Fruit fly (Drosophila melanogaster) whole organism, embryonic: ENCODE data around the gene Sec24CD.

Experiments used
- Asciz ChIP-seq: fragments of 200-800 bp; sonication (Bioruptor generic); optimal IDR thresholded peaks from 2 replicates; lab custom pipeline; 2017; ENCODE audit warnings: missing biosample characterization, mild to moderate bottlenecking, missing genetic modification characterization, missing genetic modification reagents
- Awh ChIP-seq: fragments of 200-800 bp; sonication (Bioruptor generic); IDR thresholded peaks from 2 replicates; pipeline ENCODE4, ENCODE4 v1.3.6; 2022; ENCODE audit warnings: missing biosample characterization, missing genetic modification characterization
- CG1024 ChIP-seq: fragments of 200-800 bp; sonication (Bioruptor generic); IDR thresholded peaks from 2 replicates; pipeline ENCODE4 v1.3.6; 2022; ENCODE audit warnings: missing biosample characterization, missing genetic modification characterization
- CG10462 ChIP-seq: fragments of 200-800 bp; sonication (Bioruptor generic); optimal IDR thresholded peaks from 2 replicates; lab custom pipeline; 2016; ENCODE audit warnings: missing biosample characterization, missing genetic modification characterization
- CG10979 ChIP-seq: fragments of 200-800 bp; sonication (Bioruptor generic); optimal IDR thresholded peaks from 2 replicates; lab custom pipeline; 2018; ENCODE audit warnings: missing biosample characterization, mild to moderate bottlenecking, missing genetic modification characterization, moderate library complexity
- CG11398 ChIP-seq: fragments of 200-800 bp; sonication (Bioruptor generic); optimal IDR thresholded peaks from 2 replicates; lab custom pipeline; 2016; ENCODE audit warnings: missing biosample characterization, missing genetic modification characterization
- CG12299 ChIP-seq: fragments of 200-800 bp; sonication (Bioruptor generic); optimal IDR thresholded peaks from 2 replicates; lab custom pipeline; 2018; ENCODE audit warnings: missing biosample characterization, mild to moderate bottlenecking, missing genetic modification characterization
- CG15269 ChIP-seq: fragments of 200-800 bp; sonication (Bioruptor generic); optimal IDR thresholded peaks from 2 replicates; lab custom pipeline; 2018; ENCODE audit warnings: missing biosample characterization, mild to moderate bottlenecking, missing genetic modification characterization, moderate library complexity
- CG15514 ChIP-seq: fragments of 200-800 bp; sonication (Bioruptor generic); optimal IDR thresholded peaks from 3 replicates; lab custom pipeline; 2017; ENCODE audit warnings: missing biosample characterization, missing genetic modification characterization, mild to moderate bottlenecking, moderate library complexity, missing genetic modification reagents
- CG1647 ChIP-seq: fragments of 200-800 bp; sonication (Bioruptor generic); optimal IDR thresholded peaks from 3 replicates; lab custom pipeline; 2016; ENCODE audit warnings: missing biosample characterization, missing genetic modification characterization
- CG16813 ChIP-seq: fragments of 200-800 bp; sonication (Bioruptor generic); IDR thresholded peaks from 3 replicates; pipeline ENCODE4 v1.3.6; 2022; ENCODE audit warnings: missing biosample characterization, missing genetic modification characterization; ENCODE audit not compliant: partially characterized antibody
- CG17361 ChIP-seq: fragments of 200-800 bp; sonication (Bioruptor generic); IDR thresholded peaks from 3 replicates; pipeline ENCODE4 v1.3.6; 2022; ENCODE audit warnings: missing biosample characterization, missing genetic modification characterization
- CG30431 ChIP-seq: fragments of 200-800 bp; sonication (Bioruptor generic); optimal IDR thresholded peaks from 2 replicates; lab custom pipeline; 2017; ENCODE audit warnings: missing biosample characterization, missing genetic modification characterization
- CG3163 ChIP-seq: fragments of 200-800 bp; sonication (Bioruptor generic); optimal IDR thresholded peaks from 3 replicates; lab custom pipeline; 2016; ENCODE audit warnings: missing biosample characterization, missing genetic modification characterization
- CG3281 ChIP-seq: fragments of 200-800 bp; sonication (Bioruptor generic); optimal IDR thresholded peaks from 3 replicates; lab custom pipeline; 2017; ENCODE audit warnings: missing biosample characterization, mild to moderate bottlenecking, missing genetic modification characterization
- CG3407 ChIP-seq: fragments of 200-800 bp; sonication (Bioruptor generic); optimal IDR thresholded peaks from 2 replicates; lab custom pipeline; 2018; ENCODE audit warnings: missing biosample characterization, mild to moderate bottlenecking, missing genetic modification characterization
- CG4707 ChIP-seq: fragments of 200-800 bp; sonication (Bioruptor generic); optimal IDR thresholded peaks from 2 replicates; lab custom pipeline; 2018; ENCODE audit warnings: missing biosample characterization, mild to moderate bottlenecking, missing genetic modification characterization, moderate library complexity
- CG6254 ChIP-seq: fragments of 200-800 bp; sonication (Bioruptor generic); optimal IDR thresholded peaks from 3 replicates; lab custom pipeline; 2017; ENCODE audit warnings: mild to moderate bottlenecking, missing biosample characterization, missing genetic modification reagents, missing genetic modification characterization
- CG7357 ChIP-seq: fragments of 200-800 bp; sonication (Bioruptor generic); IDR thresholded peaks from 3 replicates; pipeline ENCODE4 v1.3.6; 2022; ENCODE audit warnings: missing biosample characterization, missing genetic modification characterization
- CG8388 ChIP-seq: fragments of 200-800 bp; sonication (Bioruptor generic); optimal IDR thresholded peaks from 2 replicates; lab custom pipeline; 2019; ENCODE audit warnings: missing biosample characterization, mild to moderate bottlenecking, missing genetic modification characterization, moderate library complexity
- CG8478 ChIP-seq: fragments of >200 bp; optimal IDR thresholded peaks from 2 replicates; lab custom pipeline; 2018
- CG9727 ChIP-seq: fragments of 200-800 bp; sonication (Bioruptor generic); optimal IDR thresholded peaks from 3 replicates; lab custom pipeline; 2017; ENCODE audit warnings: missing biosample characterization, mild to moderate bottlenecking, missing genetic modification characterization
- Chrac-16 ChIP-seq: fragments of 200-800 bp; sonication (Bioruptor generic); optimal IDR thresholded peaks from 3 replicates; lab custom pipeline; 2016; ENCODE audit warnings: missing biosample characterization, missing genetic modification characterization
- Dad ChIP-seq: fragments of 200-800 bp; sonication (Bioruptor generic); optimal IDR thresholded peaks from 3 replicates; lab custom pipeline; 2016; ENCODE audit warnings: missing biosample characterization, missing genetic modification characterization
- Deaf1 ChIP-seq: fragments of 200-800 bp; optimal IDR thresholded peaks from 3 replicates; lab custom pipeline; 2019; ENCODE audit warnings: missing biosample characterization, mild to moderate bottlenecking, missing genetic modification characterization, moderate library complexity
- Doc2 ChIP-seq: fragments of 200-800 bp; sonication (Bioruptor generic); IDR thresholded peaks from 2 replicates; pipeline ENCODE4 v1.3.6; 2022; ENCODE audit warnings: missing biosample characterization, missing genetic modification characterization
- ERR ChIP-seq: fragments of 200-800 bp; sonication (Bioruptor generic); optimal IDR thresholded peaks from 2 replicates; lab custom pipeline; 2016; ENCODE audit warnings: missing biosample characterization, missing genetic modification characterization
- Eip74EF ChIP-seq, 2 experiments: fragments of 200-800 bp in 1 of 2; fragments of >200 bp in 1 of 2; sonication (Bioruptor generic) in 1 of 2; optimal IDR thresholded peaks; 2 replicates each; lab custom pipeline; 2017 to 2019; ENCODE audit warnings: missing biosample characterization in 2 of 2, missing genetic modification characterization in 2 of 2, mild to moderate bottlenecking in 1 of 2, moderate library complexity in 1 of 2
- Ets65A ChIP-seq: fragments of 200-800 bp; sonication (Bioruptor generic); peaks from one replicate; lab custom pipeline; 2016; ENCODE audit warnings: missing biosample characterization, missing genetic modification characterization
- Ets97D ChIP-seq: fragments of 200-800 bp; sonication (Bioruptor generic); optimal IDR thresholded peaks from 3 replicates; lab custom pipeline; 2016; ENCODE audit warnings: missing biosample characterization, missing genetic modification characterization
- Fer1 ChIP-seq: fragments of 200-800 bp; sonication (Bioruptor generic); optimal IDR thresholded peaks from 2 replicates; lab custom pipeline; 2017; ENCODE audit warnings: missing biosample characterization, mild to moderate bottlenecking, missing genetic modification characterization
- Gug ChIP-seq: fragments of 200-800 bp; sonication (Bioruptor generic); IDR thresholded peaks from 4 replicates; pipeline ENCODE4 v1.3.6; 2022; ENCODE audit warnings: missing biosample characterization, missing genetic modification characterization
- H2.0 ChIP-seq: fragments of 200-800 bp; sonication (Bioruptor generic); IDR thresholded peaks from 2 replicates; pipeline ENCODE4 v1.3.6; 2022; ENCODE audit warnings: missing biosample characterization, missing genetic modification characterization
- Mad ChIP-seq: fragments of 200-800 bp; sonication (Bioruptor generic); optimal IDR thresholded peaks from 2 replicates; lab custom pipeline; 2016; ENCODE audit warnings: missing biosample characterization, missing genetic modification characterization
- Mes4 ChIP-seq: fragments of 200-800 bp; sonication (Bioruptor generic); optimal IDR thresholded peaks from 2 replicates; lab custom pipeline; 2016; ENCODE audit warnings: missing biosample characterization, missing genetic modification characterization
- Ravus ChIP-seq: fragments of 200-800 bp; sonication (Bioruptor generic); IDR thresholded peaks from 2 replicates; pipeline ENCODE4 v1.3.6; 2022; ENCODE audit warnings: missing biosample characterization, missing genetic modification characterization
- YL-1 ChIP-seq: fragments of 200-800 bp; sonication (Bioruptor generic); optimal IDR thresholded peaks from 3 replicates; lab custom pipeline; 2017; ENCODE audit warnings: missing biosample characterization, mild to moderate bottlenecking, missing genetic modification characterization
- aop ChIP-seq: fragments of 200-800 bp; sonication (Bioruptor generic); IDR thresholded peaks from 2 replicates; pipeline ENCODE4 v1.3.6; 2022; ENCODE audit warnings: missing biosample characterization, missing genetic modification characterization
- dimm ChIP-seq: fragments of 200-800 bp; sonication (Bioruptor generic); IDR thresholded peaks from 2 replicates; pipeline ENCODE4 v1.3.6; 2022; ENCODE audit warnings: missing biosample characterization, missing genetic modification characterization
- grau ChIP-seq: fragments of 200-800 bp; optimal IDR thresholded peaks from 3 replicates; lab custom pipeline; 2019; ENCODE audit warnings: missing biosample characterization, mild to moderate bottlenecking, missing genetic modification characterization, moderate library complexity
- ind ChIP-seq: fragments of 200-800 bp; sonication (Bioruptor generic); optimal IDR thresholded peaks from 3 replicates; lab custom pipeline; 2016; ENCODE audit warnings: missing biosample characterization, missing genetic modification characterization
- kah ChIP-seq: fragments of 200-800 bp; sonication (Bioruptor generic); optimal IDR thresholded peaks from 2 replicates; lab custom pipeline; 2018; ENCODE audit warnings: missing biosample characterization, mild to moderate bottlenecking, missing genetic modification characterization
- lola ChIP-seq, 3 experiments: fragments of >200 bp in 2 of 3; fragments of 200-800 bp in 1 of 3; sonication (Bioruptor generic) in 1 of 3; optimal IDR thresholded peaks; 2 replicates each; lab custom pipeline; 2017 to 2019; ENCODE audit warnings: missing biosample characterization in 3 of 3, missing genetic modification characterization in 3 of 3, mild to moderate bottlenecking in 1 of 3, moderate library complexity in 1 of 3
- luna ChIP-seq: fragments of 200-800 bp; sonication (Bioruptor generic); optimal IDR thresholded peaks from 2 replicates; lab custom pipeline; 2016; ENCODE audit warnings: missing biosample characterization, missing genetic modification characterization
- maf-S ChIP-seq: fragments of 200-800 bp; sonication (Bioruptor generic); optimal IDR thresholded peaks from 2 replicates; lab custom pipeline; 2016; ENCODE audit warnings: missing biosample characterization, missing genetic modification characterization
- nom ChIP-seq: fragments of 200-800 bp; sonication (Bioruptor generic); optimal IDR thresholded peaks from 2 replicates; lab custom pipeline; 2017; ENCODE audit warnings: missing biosample characterization, missing genetic modification characterization, mild to moderate bottlenecking, moderate library complexity, missing genetic modification reagents
- p53 ChIP-seq: fragments of 200-800 bp; sonication (Bioruptor generic); optimal IDR thresholded peaks from 2 replicates; lab custom pipeline; 2016; ENCODE audit warnings: missing biosample characterization, missing genetic modification characterization
- shn ChIP-seq: fragments of 200-800 bp; sonication (Bioruptor generic); optimal IDR thresholded peaks from 3 replicates; lab custom pipeline; 2016; ENCODE audit warnings: missing biosample characterization, missing genetic modification characterization
- tx ChIP-seq: fragments of 200-800 bp; sonication (Bioruptor generic); optimal IDR thresholded peaks from 2 replicates; lab custom pipeline; 2016; ENCODE audit warnings: missing biosample characterization, missing genetic modification characterization
- vvl ChIP-seq: fragments of 200-800 bp; sonication (Bioruptor generic); IDR thresholded peaks from 2 replicates; pipeline ENCODE4 v1.3.6; 2022; ENCODE audit warnings: missing biosample characterization, missing genetic modification characterization
- wdn ChIP-seq: fragments of 200-800 bp; sonication (Bioruptor generic); IDR thresholded peaks from 2 replicates; pipeline ENCODE4 v1.3.6; 2022; ENCODE audit warnings: missing biosample characterization, missing genetic modification characterization

Gene Sec24CD

DNA sequence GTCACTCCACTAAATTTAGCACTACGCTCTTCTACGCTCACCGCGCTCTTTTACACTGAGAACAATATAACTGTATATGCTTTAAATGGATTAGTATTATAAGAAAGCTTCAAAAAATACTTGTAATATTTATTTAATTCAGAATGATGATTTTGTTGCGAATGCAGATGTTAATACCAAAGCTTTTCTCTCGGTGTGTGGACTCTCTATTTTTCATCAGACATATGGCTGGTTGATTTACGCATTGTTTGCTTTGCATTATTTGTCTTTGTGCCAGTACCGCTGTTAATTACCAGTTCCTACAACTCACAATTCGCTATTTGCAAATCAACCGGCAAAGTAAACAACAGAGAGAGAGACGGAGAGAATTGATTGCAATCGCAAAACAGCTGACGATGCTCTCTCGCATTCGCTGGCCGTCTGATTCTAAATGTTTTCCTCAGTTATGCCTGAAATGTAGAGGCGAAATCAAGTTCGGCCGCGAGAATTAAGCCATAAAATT, 14.9 kb downstream of the Sec24CD start (continued):
- TF ChIP-seq CG4707 (GFP tag; lab: Kevin White, UChicago) (peak; percentile 84), Ets97D (GFP tag; lab: Kevin White, UChicago) (peak; percentile 85), Chrac-16 (GFP tag; lab: Kevin White, UChicago) (peak; percentile 97), maf-S (peak; percentile 94), luna (GFP tag; lab: Kevin White, UChicago) (peak; percentile 90), Dad (peak; percentile 92), CG12299 (tag; lab: Kevin White, UChicago) (peak; percentile 93), nom (GFP tag; lab: Kevin White, UChicago) (peak; percentile 96), wdn (GFP tag; lab: Robert Waterston, UW) (peak; percentile 96), Ets65A (peak; percentile 99), CG10462 (GFP tag; lab: Kevin White, UChicago) (peak; percentile 91), CG15269 (tag; lab: Kevin White, UChicago) (peak; percentile 99), CG8478 (lab: Kevin White, UChicago) (no peak), Fer1 (peak; percentile 96), CG11398 (GFP tag; lab: Kevin White, UChicago) (peak; percentile 90), H2.0 (GFP tag; lab: Robert Waterston, UW) (peak; percentile 98), Doc2 (GFP tag; lab: Robert Waterston, UW) (peak; percentile 92), CG1647 (peak; percentile 93), lola (GFP tag; optimal IDR thresholded peaks at IDR 0.05; lab: Kevin White, UChicago) (peak in 1 of 3 experiments; percentile 85), Asciz (peak; percentile 89), CG3407 (peak; percentile 92), shn (GFP tag; lab: Kevin White, UChicago) (peak; percentile 94), CG6254 (GFP tag; lab: Kevin White, UChicago) (peak; percentile 80), grau (tag; lab: Kevin White, UChicago) (peak; percentile 95), CG10979 (tag; lab: Kevin White, UChicago) (peak; percentile 92), Mad (GFP tag; lab: Kevin White, UChicago) (peak; percentile 97), p53 (peak; percentile 85), tx (GFP tag; lab: Kevin White, UChicago) (peak; percentile 94), CG3281 (GFP tag; lab: Kevin White, UChicago) (peak; percentile 95), CG8388 (GFP tag; lab: Kevin White, UChicago) (peak; percentile 92), CG3163 (GFP tag; lab: Kevin White, UChicago) (peak; percentile 83), CG1024 (GFP tag; lab: Robert Waterston, UW) (peak; percentile 95), CG7357 (GFP tag; lab: Robert Waterston, UW) (peak; percentile 87), YL-1 (GFP tag; lab: Kevin White, UChicago) (peak; percentile 66), CG16813 (GFP tag; lab: Robert Waterston, UW) (no peak), Gug (GFP tag; lab: Robert Waterston, UW) (peak; percentile 94), ERR (GFP tag; lab: Kevin White, UChicago) (peak; percentile 87), CG9727 (GFP tag; lab: Kevin White, UChicago) (peak; percentile 97), kah (GFP tag; lab: Kevin White, UChicago) (peak; percentile 86), ind (GFP tag; lab: Kevin White, UChicago) (peak; percentile 94), Awh (GFP tag; lab: Robert Waterston, UW) (peak; percentile 97), vvl (GFP tag; lab: Robert Waterston, UW) (peak; percentile 99), CG15514 (GFP tag; lab: Kevin White, UChicago) (peak; percentile 90), Eip74EF (GFP tag; optimal IDR thresholded peaks at IDR 0.05; lab: Kevin White, UChicago) (peak in 1 of 2 experiments; percentile 92), CG17361 (GFP tag; lab: Robert Waterston, UW) (peak; percentile 95), Ravus (GFP tag; lab: Robert Waterston, UW) (peak; percentile 95), CG30431 (peak; percentile 91), Mes4 (peak; percentile 88), aop (GFP tag; lab: Robert Waterston, UW) (peak; percentile 97), Deaf1 (peak; percentile 79), dimm (peak; percentile 94)
